Fruit fly (Drosophila melanogaster) whole organism, embryonic: Measurements from ENCODE around the gene CG33523.

Experiments used
- Awh ChIP-seq: fragments of 200-800 bp; sonication (Bioruptor generic); IDR thresholded peaks from 2 replicates; pipeline ENCODE4, ENCODE4 v1.3.6; 2022; ENCODE audit warnings: missing biosample characterization, missing genetic modification characterization
- BtbVII ChIP-seq: fragments of 200-800 bp; sonication (Bioruptor generic); optimal IDR thresholded peaks from 3 replicates; lab custom pipeline; 2017; ENCODE audit warnings: missing biosample characterization, mild to moderate bottlenecking, missing genetic modification characterization
- CG13296 ChIP-seq: fragments of 200-800 bp; sonication (Bioruptor generic); optimal IDR thresholded peaks from 3 replicates; lab custom pipeline; 2018; ENCODE audit warnings: missing biosample characterization, mild to moderate bottlenecking, missing genetic modification characterization
- CG15011 ChIP-seq: fragments of 200-800 bp; sonication (Bioruptor generic); optimal IDR thresholded peaks from 3 replicates; lab custom pipeline; 2018; ENCODE audit warnings: missing biosample characterization, mild to moderate bottlenecking, missing genetic modification characterization
- CG15696 ChIP-seq: fragments of 200-800 bp; sonication (Bioruptor generic); optimal IDR thresholded peaks from 2 replicates; lab custom pipeline; 2019; ENCODE audit warnings: missing biosample characterization, mild to moderate bottlenecking, missing genetic modification characterization, moderate library complexity
- CG17361 ChIP-seq: fragments of 200-800 bp; sonication (Bioruptor generic); IDR thresholded peaks from 3 replicates; pipeline ENCODE4 v1.3.6; 2022; ENCODE audit warnings: missing biosample characterization, missing genetic modification characterization
- CG1792 ChIP-seq: fragments of 200-800 bp; sonication (Bioruptor generic); optimal IDR thresholded peaks from 2 replicates; lab custom pipeline; 2016; ENCODE audit warnings: missing biosample characterization, missing genetic modification characterization
- CG18011 ChIP-seq: fragments of 200-800 bp; sonication (Bioruptor generic); optimal IDR thresholded peaks from 2 replicates; lab custom pipeline; 2017; ENCODE audit warnings: missing biosample characterization, missing genetic modification characterization, mild to moderate bottlenecking, moderate library complexity, missing genotype
- CG2116 ChIP-seq: fragments of 200-800 bp; sonication (Bioruptor generic); optimal IDR thresholded peaks from 3 replicates; lab custom pipeline; 2018; ENCODE audit warnings: missing biosample characterization, mild to moderate bottlenecking, missing genetic modification characterization
- CG2199 ChIP-seq: fragments of 200-800 bp; sonication (Bioruptor generic); IDR thresholded peaks from 3 replicates; pipeline ENCODE4 v1.3.6; 2022; ENCODE audit warnings: missing biosample characterization, missing genetic modification characterization
- CG2202 ChIP-seq: fragments of 200-800 bp; sonication (Bioruptor generic); optimal IDR thresholded peaks from 2 replicates; lab custom pipeline; 2018; ENCODE audit warnings: missing biosample characterization, mild to moderate bottlenecking, missing genetic modification characterization
- CG2678 ChIP-seq: fragments of 200-800 bp; sonication (Bioruptor generic); optimal IDR thresholded peaks from 3 replicates; lab custom pipeline; 2019; ENCODE audit warnings: missing biosample characterization, mild to moderate bottlenecking, missing genetic modification characterization, moderate library complexity
- CG4820 ChIP-seq: fragments of 200-800 bp; sonication (Bioruptor generic); optimal IDR thresholded peaks from 3 replicates; lab custom pipeline; 2016; ENCODE audit warnings: missing biosample characterization, missing genetic modification characterization
- CG6254 ChIP-seq: fragments of 200-800 bp; sonication (Bioruptor generic); optimal IDR thresholded peaks from 3 replicates; lab custom pipeline; 2017; ENCODE audit warnings: mild to moderate bottlenecking, missing biosample characterization, missing genetic modification reagents, missing genetic modification characterization
- CG7271 ChIP-seq: fragments of 200-800 bp; sonication (Bioruptor generic); optimal IDR thresholded peaks from 2 replicates; lab custom pipeline; 2018; ENCODE audit warnings: missing biosample characterization, mild to moderate bottlenecking, missing genetic modification characterization, moderate library complexity
- CG8388 ChIP-seq: fragments of 200-800 bp; sonication (Bioruptor generic); optimal IDR thresholded peaks from 2 replicates; lab custom pipeline; 2019; ENCODE audit warnings: missing biosample characterization, mild to moderate bottlenecking, missing genetic modification characterization, moderate library complexity
- CG9437 ChIP-seq: fragments of 200-800 bp; sonication (Bioruptor generic); optimal IDR thresholded peaks from 2 replicates; lab custom pipeline; 2018; ENCODE audit warnings: missing biosample characterization, mild to moderate bottlenecking, missing genetic modification characterization
- D19A ChIP-seq: fragments of 200-800 bp; optimal IDR thresholded peaks from 3 replicates; lab custom pipeline; 2019; ENCODE audit warnings: missing biosample characterization, mild to moderate bottlenecking, missing genetic modification characterization, moderate library complexity
- Optix ChIP-seq: fragments of 200-800 bp; sonication (Bioruptor generic); IDR thresholded peaks from 3 replicates; pipeline ENCODE4 v1.3.6; 2022; ENCODE audit warnings: missing biosample characterization, missing genetic modification characterization
- Six4 ChIP-seq: fragments of 200-800 bp; sonication (Bioruptor generic); optimal IDR thresholded peaks from 2 replicates; lab custom pipeline; 2016; ENCODE audit warnings: missing biosample characterization, missing genetic modification characterization
- TFAM ChIP-seq: fragments of 200-800 bp; sonication (Bioruptor generic); optimal IDR thresholded peaks from 2 replicates; lab custom pipeline; 2017; ENCODE audit warnings: missing biosample characterization, missing genetic modification characterization, inconsistent platforms
- abd-A ChIP-seq: fragments of 200-800 bp; sonication (Bioruptor generic); optimal IDR thresholded peaks from 3 replicates; lab custom pipeline; 2019; ENCODE audit warnings: missing biosample characterization, mild to moderate bottlenecking, missing genetic modification characterization, moderate library complexity
- bcd ChIP-seq: fragments of 200-800 bp; sonication (Bioruptor generic); optimal IDR thresholded peaks from 2 replicates; lab custom pipeline; 2017; ENCODE audit warnings: missing biosample characterization, mild to moderate bottlenecking, missing genetic modification characterization
- ci ChIP-seq: fragments of 200-800 bp; sonication (Bioruptor generic); IDR thresholded peaks from 3 replicates; pipeline ENCODE4 v1.3.6; 2022; ENCODE audit warnings: missing biosample characterization, missing genetic modification characterization
- da ChIP-seq: fragments of 200-800 bp; sonication (Bioruptor generic); optimal IDR thresholded peaks from 2 replicates; lab custom pipeline; 2016; ENCODE audit warnings: missing biosample characterization, missing genetic modification characterization
- dm ChIP-seq: fragments of 200-800 bp; sonication (Bioruptor generic); optimal IDR thresholded peaks from 3 replicates; lab custom pipeline; 2016; ENCODE audit warnings: missing biosample characterization, missing genetic modification characterization
- dmrt99B ChIP-seq: fragments of 200-800 bp; sonication (Bioruptor generic); optimal IDR thresholded peaks from 2 replicates; lab custom pipeline; 2018; ENCODE audit warnings: missing biosample characterization, mild to moderate bottlenecking, missing genetic modification characterization, moderate library complexity
- grn ChIP-seq: fragments of 200-800 bp; sonication (Bioruptor generic); optimal IDR thresholded peaks from 3 replicates; lab custom pipeline; 2017; ENCODE audit warnings: missing biosample characterization, missing genetic modification characterization
- her ChIP-seq: fragments of 200-800 bp; sonication (Bioruptor generic); optimal IDR thresholded peaks from 2 replicates; lab custom pipeline; 2016; ENCODE audit warnings: missing biosample characterization, missing genetic modification characterization
- ken ChIP-seq: fragments of 200-800 bp; sonication (Bioruptor generic); IDR thresholded peaks from 3 replicates; pipeline ENCODE4 v1.3.6; 2022; ENCODE audit warnings: missing biosample characterization, missing genetic modification characterization
- kni ChIP-seq: fragments of 200-800 bp; sonication (Bioruptor generic); optimal IDR thresholded peaks from 3 replicates; lab custom pipeline; 2017; ENCODE audit warnings: mild to moderate bottlenecking, missing biosample characterization, missing genetic modification reagents, missing genetic modification characterization
- knrl ChIP-seq: fragments of 200-800 bp; sonication (Bioruptor generic); IDR thresholded peaks from 3 replicates; pipeline ENCODE4 v1.3.6; 2022; ENCODE audit warnings: missing biosample characterization, missing genetic modification characterization; ENCODE audit not compliant: partially characterized antibody
- lov ChIP-seq, 2 experiments: fragments of 200-800 bp in 1 of 2; fragments of >200 bp in 1 of 2; sonication (Bioruptor generic) in 1 of 2; IDR thresholded peaks in 1 of 2; optimal IDR thresholded peaks in 1 of 2; 2 replicates in 1 of 2; 3 replicates in 1 of 2; pipeline versions ENCODE4 v1.3.6 to Lab custom; 2017 to 2022; ENCODE audit warnings: missing biosample characterization in 1 of 2, missing genetic modification characterization in 1 of 2
- nau ChIP-seq: fragments of 200-800 bp; sonication (Bioruptor generic); optimal IDR thresholded peaks from 3 replicates; lab custom pipeline; 2017; ENCODE audit warnings: missing biosample characterization, mild to moderate bottlenecking, missing genetic modification characterization, missing genetic modification reagents
- odd ChIP-seq: fragments of 200-800 bp; sonication (Bioruptor generic); optimal IDR thresholded peaks from 2 replicates; lab custom pipeline; 2017; ENCODE audit warnings: missing biosample characterization, mild to moderate bottlenecking, missing genetic modification characterization
- otp ChIP-seq: fragments of 200-800 bp; sonication (Bioruptor generic); IDR thresholded peaks from 3 replicates; pipeline ENCODE4, ENCODE4 v1.3.6; 2022; ENCODE audit warnings: missing biosample characterization, missing genetic modification characterization
- pho ChIP-seq: fragments of 200-800 bp; sonication (Bioruptor generic); optimal IDR thresholded peaks from 2 replicates; lab custom pipeline; 2016; ENCODE audit warnings: missing biosample characterization, missing genetic modification characterization
- phol ChIP-seq: fragments of 200-800 bp; sonication (Bioruptor generic); optimal IDR thresholded peaks from 3 replicates; lab custom pipeline; 2018; ENCODE audit warnings: missing biosample characterization, mild to moderate bottlenecking, missing genetic modification characterization, moderate library complexity
- row ChIP-seq: fragments of 200-800 bp; sonication (Bioruptor generic); IDR thresholded peaks from 3 replicates; pipeline ENCODE4 v1.3.6; 2022; ENCODE audit warnings: missing biosample characterization, missing genetic modification characterization
- salm ChIP-seq: fragments of 200-800 bp; sonication (Bioruptor generic); optimal IDR thresholded peaks from 2 replicates; lab custom pipeline; 2018; ENCODE audit warnings: missing biosample characterization, mild to moderate bottlenecking, missing genetic modification characterization
- schlank ChIP-seq: fragments of 200-800 bp; sonication (Bioruptor generic); optimal IDR thresholded peaks from 2 replicates; lab custom pipeline; 2018; ENCODE audit warnings: missing biosample characterization, mild to moderate bottlenecking, missing genetic modification characterization
- sim ChIP-seq: fragments of 200-800 bp; sonication (Bioruptor generic); IDR thresholded peaks from 2 replicates; pipeline ENCODE4 v1.3.6; 2022; ENCODE audit warnings: missing biosample characterization, missing genetic modification characterization
- sqz ChIP-seq: fragments of 200-800 bp; sonication (Bioruptor generic); optimal IDR thresholded peaks from 3 replicates; lab custom pipeline; 2018; ENCODE audit warnings: missing biosample characterization, mild to moderate bottlenecking, missing genetic modification characterization
- sug ChIP-seq: fragments of 200-800 bp; optimal IDR thresholded peaks from 2 replicates; lab custom pipeline; 2019; ENCODE audit warnings: missing biosample characterization, mild to moderate bottlenecking, missing genetic modification characterization, moderate library complexity
- unc-4 ChIP-seq: fragments of 200-800 bp; sonication (Bioruptor generic); IDR thresholded peaks from 2 replicates; pipeline ENCODE4 v1.3.6; 2022; ENCODE audit warnings: missing biosample characterization, missing genetic modification characterization; ENCODE audit not compliant: partially characterized antibody
- wdn ChIP-seq: fragments of 200-800 bp; sonication (Bioruptor generic); IDR thresholded peaks from 2 replicates; pipeline ENCODE4 v1.3.6; 2022; ENCODE audit warnings: missing biosample characterization, missing genetic modification characterization

CG33523 gene

dm6 chr3L:5971440-5971839 is 47.8 kb downstream of the CG33523 start (continued):
- TF ChIP-seq Optix (GFP tag; lab: Robert Waterston, UW) (no peak), unc-4 (no peak), sqz (peak; percentile 34), CG2199 (GFP tag; lab: Robert Waterston, UW) (0 out of 3 replicates have a peak, but pooled peaks have one; percentile 62)

- no peak for TF ChIP-seq dm
- TF ChIP-seq odd = peak; percentile 61
- TF ChIP-seq CG6254 (GFP tag; lab: Kevin White, UChicago) = peak; percentile 66
- TF ChIP-seq otp (GFP tag; lab: Robert Waterston, UW) = peak; percentile 72; the same call in 1 of the 3 replicates
- peak; percentile 25 for TF ChIP-seq dmrt99B (tag; lab: Kevin White, UChicago)
- TF ChIP-seq da (GFP tag; lab: Kevin White, UChicago) = peak; percentile 3
- peak; percentile 14 for TF ChIP-seq Six4 (GFP tag; lab: Kevin White, UChicago)
- TF ChIP-seq lov (optimal IDR thresholded peaks at IDR 0.05; lab: Kevin White, UChicago) = no peak
- 0 out of 3 replicates have a peak, but pooled peaks have one; percentile 79 for TF ChIP-seq lov (GFP tag; IDR thresholded peaks at IDR 0.05; lab: Robert Waterston, UW)
- TF ChIP-seq Awh = peak; percentile 95
- no peak for TF ChIP-seq schlank (tag; lab: Kevin White, UChicago)
- TF ChIP-seq pho (GFP tag; lab: Kevin White, UChicago) = no peak
- peak; percentile 77 for TF ChIP-seq kni (GFP tag; lab: Kevin White, UChicago)
- TF ChIP-seq BtbVII (GFP tag; lab: Kevin White, UChicago) = peak; percentile 15
- peak; percentile 52 for TF ChIP-seq CG2678 (tag; lab: Kevin White, UChicago)
- peak; percentile 57 for TF ChIP-seq ci (GFP tag; lab: Robert Waterston, UW)
- TF ChIP-seq abd-A = peak; percentile 71
- peak; percentile 5 for TF ChIP-seq her (GFP tag; lab: Kevin White, UChicago)
- TF ChIP-seq bcd (GFP tag; lab: Kevin White, UChicago) = peak; percentile 5
- TF ChIP-seq sug = peak; percentile 18
- peak; percentile 80 for TF ChIP-seq CG2202 (tag; lab: Kevin White, UChicago)
- TF ChIP-seq phol (tag; lab: Kevin White, UChicago) = peak; percentile 10
- TF ChIP-seq CG15696 = peak; percentile 85
- TF ChIP-seq CG4820 (GFP tag; lab: Kevin White, UChicago) = peak; percentile 26
- peak; percentile 7 for TF ChIP-seq CG9437
- TF ChIP-seq row (GFP tag; lab: Robert Waterston, UW) = no peak
- TF ChIP-seq CG2116 (GFP tag; lab: Kevin White, UChicago) = peak; percentile 22
- TF ChIP-seq salm (tag; lab: Kevin White, UChicago) = peak; percentile 68
- TF ChIP-seq CG15011 (GFP tag; lab: Kevin White, UChicago) = peak; percentile 18
- TF ChIP-seq nau (GFP tag; lab: Kevin White, UChicago) = peak; percentile 51
- TF ChIP-seq knrl (GFP tag; lab: Robert Waterston, UW) = no peak
- TF ChIP-seq grn = peak; percentile 96
- TF ChIP-seq sim (GFP tag; lab: Robert Waterston, UW) = peak; percentile 41; the same call in 1 of the 2 replicates
- TF ChIP-seq D19A (tag; lab: Kevin White, UChicago) = peak; percentile 35
- peak; percentile 7 for TF ChIP-seq CG13296 (GFP tag; lab: Kevin White, UChicago)
- peak; percentile 9 for TF ChIP-seq CG7271
- TF ChIP-seq CG18011 (GFP tag; lab: Kevin White, UChicago) = no peak
- TF ChIP-seq wdn (GFP tag; lab: Robert Waterston, UW) = no peak
- no peak for TF ChIP-seq ken (GFP tag; lab: Robert Waterston, UW)
- peak; percentile 37; the same call in 2 of the 3 replicates for TF ChIP-seq CG17361
- peak; percentile 59 for TF ChIP-seq CG1792 (GFP tag; lab: Kevin White, UChicago)
- TF ChIP-seq TFAM (GFP tag; lab: Kevin White, UChicago) = peak; percentile 6
- TF ChIP-seq CG8388 (GFP tag; lab: Kevin White, UChicago) = peak; percentile 6
Measured at dm6 chr3L:5974575-5975421, 51.1 kb downstream of the CG33523 start.
